Fruit fly (Drosophila melanogaster) S2 (cell line): ENCODE measurements around the gene Dhc93AB.

ENCODE experiments used
- CG8478 ChIP-seq: fragments of >200 bp; optimal IDR thresholded peaks from 2 replicates; lab custom pipeline; 2018
- CTCF ChIP-seq, 2 experiments: fragments of >200 bp; optimal IDR thresholded peaks; 2 replicates each; lab custom pipeline; 2018

- no peak for TF ChIP-seq CG8478 (lab: Kevin White, UChicago)
- TF ChIP-seq CTCF (optimal IDR thresholded peaks at IDR 0.05; lab: Kevin White, UChicago) = no peak
These were observed 57.4 kb downstream of the Dhc93AB start for dm6 chr3R:20984902-20985301.
